Worm (Caenorhabditis elegans) whole organism, L2 larva: ENCODE measurements around the gene F56C3.7.

Experiments used
- ama-1 ChIP-seq: fragments of 150-350 bp; optimal IDR thresholded peaks from 2 replicates; lab custom pipeline; 2018; ENCODE audit warnings: inconsistent platforms
- blmp-1 ChIP-seq: sonication (generic microtip); optimal IDR thresholded peaks from 2 replicates; lab custom pipeline; 2017; ENCODE audit warnings: missing genetic modification characterization, mild to moderate bottlenecking, missing compliant biosample characterization, antibody characterized with exemption, moderate library complexity; ENCODE audit not compliant: insufficient read depth
- ceh-82 ChIP-seq: fragments of 150-350 bp; optimal IDR thresholded peaks from 2 replicates; lab custom pipeline; 2014; ENCODE audit warnings: missing biosample characterization, missing genetic modification characterization
- elt-1 ChIP-seq: fragments of 150-350 bp; optimal IDR thresholded peaks from 2 replicates; lab custom pipeline; 2014; ENCODE audit warnings: missing biosample characterization, missing genetic modification characterization
- elt-3 ChIP-seq: sonication (generic microtip); optimal IDR thresholded peaks from 2 replicates; lab custom pipeline; 2017; ENCODE audit warnings: missing biosample characterization, missing genetic modification characterization
- lin-11 ChIP-seq: fragments of 150-350 bp; sonication (generic microtip); optimal IDR thresholded peaks from 2 replicates; lab custom pipeline; 2014; ENCODE audit warnings: missing biosample characterization, missing genetic modification characterization, inconsistent platforms, mixed read lengths
- nhr-11 ChIP-seq: fragments of 150-350 bp; optimal IDR thresholded peaks from 2 replicates; lab custom pipeline; 2014; ENCODE audit warnings: missing biosample characterization, missing genetic modification characterization
- nhr-12 ChIP-seq: fragments of 150-350 bp; optimal IDR thresholded peaks from 2 replicates; lab custom pipeline; 2014; ENCODE audit warnings: missing biosample characterization, missing genetic modification characterization
- nhr-77 ChIP-seq: fragments of 150-350 bp; optimal IDR thresholded peaks from 2 replicates; lab custom pipeline; 2014; ENCODE audit warnings: missing biosample characterization, missing genetic modification characterization
- skn-1 ChIP-seq: sonication (generic microtip); optimal IDR thresholded peaks from 2 replicates; lab custom pipeline; 2017; ENCODE audit warnings: missing biosample characterization, missing genetic modification characterization
- snpc-4 ChIP-seq: fragments of 150-350 bp; optimal IDR thresholded peaks from 2 replicates; lab custom pipeline; 2014; ENCODE audit warnings: missing biosample characterization, missing genetic modification characterization
- unc-39 ChIP-seq: fragments of 150-350 bp; optimal IDR thresholded peaks from 2 replicates; lab custom pipeline; 2014; ENCODE audit warnings: missing biosample characterization, missing genetic modification characterization

DNA sequence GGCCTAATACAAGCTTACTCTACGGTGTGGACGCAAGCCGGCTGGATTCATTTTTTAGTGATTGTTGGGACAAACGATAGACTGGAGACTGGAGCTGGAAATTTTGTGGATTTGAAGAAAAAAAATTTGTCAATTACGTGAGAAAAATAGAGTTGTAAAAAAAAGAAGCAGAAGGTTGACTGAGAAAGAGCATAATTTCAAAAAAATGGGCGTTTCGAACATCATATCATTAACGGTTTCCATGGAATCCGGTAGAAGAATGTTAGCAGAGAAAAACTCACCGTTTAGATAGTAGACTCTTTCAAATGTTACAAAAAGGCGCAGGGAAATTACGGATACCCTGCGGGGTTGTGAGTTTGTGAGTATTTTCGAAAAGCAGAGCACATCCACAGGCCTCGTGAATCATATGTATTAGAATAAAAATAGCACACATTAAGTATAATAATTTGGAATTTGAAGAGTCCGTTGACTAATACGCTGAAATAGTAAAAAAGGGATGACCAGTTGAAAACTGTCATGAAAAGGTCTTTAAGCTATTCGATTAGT, at the start of gene F56C3.7:
- TF ChIP-seq blmp-1 (no peak), nhr-11 (tag; lab: Kevin White, UChicago) (no peak), nhr-12 (tag; lab: Kevin White, UChicago) (no peak), nhr-77 (tag; lab: Kevin White, UChicago) (no peak), elt-1 (tag; lab: Kevin White, UChicago) (no peak), snpc-4 (no peak), elt-3 (tag; lab: Kevin White, UChicago) (no peak), ama-1 (lab: Kevin White, UChicago) (no peak), unc-39 (tag; lab: Kevin White, UChicago) (no peak), lin-11 (tag; lab: Kevin White, UChicago) (no peak), skn-1 (tag; lab: Kevin White, UChicago) (no peak), ceh-82 (no peak)
